Worm (Caenorhabditis elegans) whole organism, early embryonic: ENCODE measurements around the gene C15F1.1.

Source experiments
- ama-1 ChIP-seq: fragments of 150-350 bp; optimal IDR thresholded peaks from 2 replicates; lab custom pipeline; 2014
- hmbx-1 ChIP-seq: sonication (generic microtip); optimal IDR thresholded peaks from 2 replicates; lab custom pipeline; 2016; ENCODE audit warnings: mild to moderate bottlenecking, missing genetic modification characterization, missing compliant biosample characterization
- pes-1 ChIP-seq: fragments of 200-800 bp; sonication (Bioruptor generic); IDR thresholded peaks from 2 replicates; pipeline ENCODE4 v1.3.6; 2022; ENCODE audit warnings: missing genetic modification reagents, missing genetic modification characterization, missing compliant biosample characterization

DNA sequence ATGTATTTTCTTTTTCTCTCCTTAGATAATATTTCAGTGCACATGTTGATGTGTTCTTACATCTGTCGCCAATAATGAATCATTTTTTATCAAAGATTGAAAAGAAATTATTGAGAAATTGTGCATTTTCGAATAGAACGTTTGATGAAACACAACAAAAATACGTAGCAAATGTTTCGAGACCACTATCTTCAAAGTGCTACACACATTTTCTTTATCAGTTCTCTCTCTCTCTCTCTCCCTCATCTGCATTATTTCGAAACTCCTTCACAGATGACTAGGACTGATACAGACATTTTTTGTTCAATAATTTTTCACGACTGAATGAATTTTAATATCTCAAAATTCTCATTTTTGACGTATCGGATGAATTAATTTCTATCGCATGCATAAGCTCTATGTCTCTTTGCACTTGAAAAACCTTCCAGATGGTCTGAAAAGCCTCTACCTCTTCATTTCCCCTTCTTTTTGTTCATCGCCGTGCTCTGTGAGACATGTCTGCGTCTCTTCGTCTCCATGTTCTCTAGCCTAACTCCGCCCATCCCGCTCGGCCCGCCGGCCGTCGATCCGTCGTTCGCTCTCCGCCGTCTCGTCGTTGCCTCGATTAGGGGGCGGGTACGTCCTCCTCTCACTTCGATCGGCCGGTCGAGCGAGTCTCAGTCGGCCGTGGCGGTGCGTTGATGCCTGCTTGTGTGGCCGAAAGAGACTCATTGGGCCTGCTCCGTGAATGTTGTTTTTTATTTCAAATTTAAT is 46.2 kb upstream of the C15F1.1 start:
- no peak for TF ChIP-seq hmbx-1 (tag; lab: Kevin White, UChicago)
- no peak for TF ChIP-seq pes-1
- TF ChIP-seq ama-1 (lab: Kevin White, UChicago) = no peak
